Fruit fly (Drosophila melanogaster) whole organism: ENCODE data around the gene CG7691.

Experiments
- EcR ChIP-seq, 2 experiments: fragments of >200 bp; optimal IDR thresholded peaks; 2 replicates each; lab custom pipeline; 2017; ENCODE audit warnings: missing biosample characterization in 2 of 2, missing genetic modification characterization in 2 of 2, missing genetic modification reagents in 2 of 2
- usp ChIP-seq: fragments of >200 bp; optimal IDR thresholded peaks from 2 replicates; lab custom pipeline; 2017; ENCODE audit warnings: missing biosample characterization, missing genetic modification characterization, mixed read lengths

DNA sequence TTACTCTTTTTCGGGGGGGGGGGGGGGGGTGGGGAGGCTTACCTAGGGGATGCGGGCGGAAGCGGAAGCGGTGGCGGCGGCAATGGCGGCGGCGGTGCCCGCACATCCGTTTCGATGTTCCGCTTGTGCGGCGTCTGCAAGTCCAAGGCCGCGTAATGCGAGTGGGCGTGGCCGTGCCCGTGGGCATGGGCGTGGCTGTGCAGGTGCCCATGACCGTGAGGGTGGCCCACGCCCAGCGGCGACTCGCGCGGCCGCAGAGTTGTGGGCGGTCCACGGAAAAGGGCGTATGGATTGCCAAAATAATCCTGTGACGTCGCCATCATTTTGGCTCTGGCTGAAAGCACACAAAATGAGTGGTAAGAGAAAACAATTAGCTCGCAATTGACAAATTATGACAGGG, 44.7 kb upstream of the CG7691 start:
- TF ChIP-seq usp (GFP tag; lab: Kevin White, UChicago) = no peak
- no peak for TF ChIP-seq EcR (GFP tag; optimal IDR thresholded peaks at IDR 0.05; lab: Kevin White, UChicago)
